Fruit fly (Drosophila melanogaster) whole organism, embryonic: ENCODE data around the gene CG6923.

Experiments used
- ATbp ChIP-seq: fragments of 200-800 bp; sonication (Bioruptor generic); optimal IDR thresholded peaks from 2 replicates; lab custom pipeline; 2017; ENCODE audit warnings: missing biosample characterization, mild to moderate bottlenecking, missing genetic modification characterization, missing genetic modification reagents
- Adf1 ChIP-seq: fragments of 200-800 bp; sonication (Bioruptor generic); IDR thresholded peaks from 2 replicates; pipeline ENCODE4 v1.3.6; 2022; ENCODE audit warnings: missing biosample characterization, missing genetic modification characterization
- Bdp1 ChIP-seq: fragments of 200-800 bp; sonication (Bioruptor generic); optimal IDR thresholded peaks from 3 replicates; lab custom pipeline; 2016; ENCODE audit warnings: missing biosample characterization, missing genetic modification characterization
- Bgb ChIP-seq: fragments of 200-800 bp; sonication (Bioruptor generic); IDR thresholded peaks from 2 replicates; pipeline ENCODE4 v1.3.6; 2022; ENCODE audit warnings: missing biosample characterization, missing genetic modification characterization; ENCODE audit not compliant: partially characterized antibody
- CG11093 ChIP-seq: fragments of 200-800 bp; sonication (Bioruptor generic); IDR thresholded peaks from 3 replicates; pipeline ENCODE4 v1.3.6; 2022; ENCODE audit warnings: missing biosample characterization, missing genetic modification characterization
- CG12155 ChIP-seq: fragments of 200-800 bp; sonication (Bioruptor generic); optimal IDR thresholded peaks from 3 replicates; lab custom pipeline; 2016; ENCODE audit warnings: missing biosample characterization, missing genetic modification characterization
- CG12659 ChIP-seq: fragments of 200-800 bp; sonication (Bioruptor generic); optimal IDR thresholded peaks from 3 replicates; lab custom pipeline; 2017; ENCODE audit warnings: mild to moderate bottlenecking, missing biosample characterization, missing genetic modification reagents, missing genetic modification characterization
- CG15073 ChIP-seq: fragments of 200-800 bp; sonication (Bioruptor generic); optimal IDR thresholded peaks from 2 replicates; lab custom pipeline; 2016; ENCODE audit warnings: missing biosample characterization, missing genetic modification characterization
- CG16779 ChIP-seq: fragments of 200-800 bp; sonication (Bioruptor generic); IDR thresholded peaks from 2 replicates; pipeline ENCODE4 v1.3.6; 2022; ENCODE audit warnings: missing biosample characterization, missing genetic modification characterization
- CG1792 ChIP-seq: fragments of 200-800 bp; sonication (Bioruptor generic); optimal IDR thresholded peaks from 2 replicates; lab custom pipeline; 2016; ENCODE audit warnings: missing biosample characterization, missing genetic modification characterization
- CG3281 ChIP-seq: fragments of 200-800 bp; sonication (Bioruptor generic); optimal IDR thresholded peaks from 3 replicates; lab custom pipeline; 2017; ENCODE audit warnings: missing biosample characterization, mild to moderate bottlenecking, missing genetic modification characterization
- CG3838 ChIP-seq: fragments of 200-800 bp; sonication (Bioruptor generic); optimal IDR thresholded peaks from 3 replicates; lab custom pipeline; 2016; ENCODE audit warnings: missing biosample characterization, missing genetic modification characterization
- CG43689 ChIP-seq: fragments of 200-800 bp; sonication (Bioruptor generic); IDR thresholded peaks from 2 replicates; pipeline ENCODE4 v1.3.6; 2022; ENCODE audit warnings: missing biosample characterization, missing genetic modification characterization
- CG6175 ChIP-seq: fragments of 200-800 bp; sonication (Bioruptor generic); IDR thresholded peaks from 3 replicates; pipeline ENCODE4 v1.3.6; 2022; ENCODE audit warnings: missing biosample characterization, missing genetic modification characterization
- CG6254 ChIP-seq: fragments of 200-800 bp; sonication (Bioruptor generic); optimal IDR thresholded peaks from 3 replicates; lab custom pipeline; 2017; ENCODE audit warnings: mild to moderate bottlenecking, missing biosample characterization, missing genetic modification reagents, missing genetic modification characterization
- CG7357 ChIP-seq: fragments of 200-800 bp; sonication (Bioruptor generic); IDR thresholded peaks from 3 replicates; pipeline ENCODE4 v1.3.6; 2022; ENCODE audit warnings: missing biosample characterization, missing genetic modification characterization
- CG7556 ChIP-seq: fragments of 200-800 bp; sonication (Bioruptor generic); optimal IDR thresholded peaks from 2 replicates; lab custom pipeline; 2017; ENCODE audit warnings: missing biosample characterization, mild to moderate bottlenecking, missing genetic modification characterization
- CG7963 ChIP-seq: fragments of 200-800 bp; sonication (Bioruptor generic); IDR thresholded peaks from 3 replicates; pipeline ENCODE4 v1.3.6; 2022; ENCODE audit warnings: missing biosample characterization, missing genetic modification characterization; ENCODE audit not compliant: partially characterized antibody
- CG9437 ChIP-seq: fragments of 200-800 bp; sonication (Bioruptor generic); optimal IDR thresholded peaks from 2 replicates; lab custom pipeline; 2018; ENCODE audit warnings: missing biosample characterization, mild to moderate bottlenecking, missing genetic modification characterization
- CG9727 ChIP-seq: fragments of 200-800 bp; sonication (Bioruptor generic); optimal IDR thresholded peaks from 3 replicates; lab custom pipeline; 2017; ENCODE audit warnings: missing biosample characterization, mild to moderate bottlenecking, missing genetic modification characterization
- CG9932 ChIP-seq: fragments of 200-800 bp; sonication (Bioruptor generic); IDR thresholded peaks from 2 replicates; pipeline ENCODE4 v1.3.6; 2022; ENCODE audit warnings: missing biosample characterization, missing genetic modification characterization
- Dip2 ChIP-seq: fragments of 200-800 bp; sonication (Bioruptor generic); IDR thresholded peaks from 2 replicates; pipeline ENCODE4 v1.3.6; 2022; ENCODE audit warnings: missing biosample characterization, missing genetic modification characterization
- Eip74EF ChIP-seq, 2 experiments: fragments of 200-800 bp in 1 of 2; fragments of >200 bp in 1 of 2; sonication (Bioruptor generic) in 1 of 2; optimal IDR thresholded peaks; 2 replicates each; lab custom pipeline; 2017 to 2019; ENCODE audit warnings: missing biosample characterization in 2 of 2, missing genetic modification characterization in 2 of 2, mild to moderate bottlenecking in 1 of 2, moderate library complexity in 1 of 2
- GATAe ChIP-seq: fragments of 200-800 bp; sonication (Bioruptor generic); conservative IDR thresholded peaks from 2 replicates; pipeline ENCODE4 v1.3.6; 2022; ENCODE audit warnings: missing biosample characterization, missing genetic modification characterization
- HHEX ChIP-seq: fragments of 200-800 bp; sonication (Bioruptor generic); optimal IDR thresholded peaks from 3 replicates; lab custom pipeline; 2017; ENCODE audit warnings: missing biosample characterization, mild to moderate bottlenecking, missing genetic modification characterization, missing genetic modification reagents
- HmgD ChIP-seq: fragments of 200-800 bp; sonication (Bioruptor generic); optimal IDR thresholded peaks from 3 replicates; lab custom pipeline; 2016; ENCODE audit warnings: missing biosample characterization, missing genetic modification characterization
- Kr ChIP-seq: fragments of 200-800 bp; sonication (Bioruptor generic); optimal IDR thresholded peaks from 2 replicates; lab custom pipeline; 2017; ENCODE audit warnings: missing biosample characterization, mild to moderate bottlenecking, missing genetic modification characterization
- Lhr ChIP-seq: fragments of 200-800 bp; sonication (Bioruptor generic); optimal IDR thresholded peaks from 3 replicates; lab custom pipeline; 2017; ENCODE audit warnings: mild to moderate bottlenecking, missing biosample characterization, missing genetic modification reagents, missing genetic modification characterization
- Lpt ChIP-seq: fragments of >200 bp; optimal IDR thresholded peaks from 2 replicates; lab custom pipeline; 2018; ENCODE audit warnings: missing biosample characterization, missing genetic modification characterization
- MTF-1 ChIP-seq: fragments of 200-800 bp; sonication (Bioruptor generic); optimal IDR thresholded peaks from 2 replicates; lab custom pipeline; 2018; ENCODE audit warnings: missing biosample characterization, mild to moderate bottlenecking, missing genetic modification characterization, borderline replicate concordance
- Pdp1 ChIP-seq, 2 experiments: fragments of 200-800 bp; sonication (Bioruptor generic); optimal IDR thresholded peaks; 3 replicates each; lab custom pipeline; 2016; ENCODE audit warnings: missing biosample characterization in 2 of 2, missing genetic modification characterization in 2 of 2, mild to moderate bottlenecking in 1 of 2, moderate library complexity in 1 of 2
- Rx ChIP-seq: fragments of 200-800 bp; sonication (Bioruptor generic); IDR thresholded peaks from 2 replicates; pipeline ENCODE4 v1.3.6; 2022; ENCODE audit warnings: missing biosample characterization, missing genetic modification characterization
- Side ChIP-seq: fragments of 200-800 bp; sonication (Bioruptor generic); optimal IDR thresholded peaks from 2 replicates; lab custom pipeline; 2016; ENCODE audit warnings: missing biosample characterization, missing genetic modification characterization
- Trl ChIP-seq, 3 experiments: fragments of >200 bp in 2 of 3; fragments of 200-800 bp in 1 of 3; sonication (Bioruptor generic) in 1 of 3; optimal IDR thresholded peaks; 2 replicates in 1 of 3; 3 replicates in 2 of 3; lab custom pipeline; 2016 to 2017; ENCODE audit warnings: missing biosample characterization in 1 of 3, missing genetic modification characterization in 1 of 3
- ash1 ChIP-seq: fragments of 200-800 bp; sonication (Bioruptor generic); optimal IDR thresholded peaks from 2 replicates; lab custom pipeline; 2018; ENCODE audit warnings: missing biosample characterization, mild to moderate bottlenecking, missing genetic modification characterization
- az2 ChIP-seq: fragments of 200-800 bp; sonication (Bioruptor generic); optimal IDR thresholded peaks from 3 replicates; lab custom pipeline; 2016; ENCODE audit warnings: missing biosample characterization, missing genetic modification characterization
- crp ChIP-seq, 2 experiments: fragments of 200-800 bp; sonication (Bioruptor generic); optimal IDR thresholded peaks; 2 replicates in 1 of 2; 3 replicates in 1 of 2; lab custom pipeline; 2017; ENCODE audit warnings: missing biosample characterization in 2 of 2, missing genetic modification characterization in 2 of 2, mild to moderate bottlenecking in 1 of 2, moderate library complexity in 1 of 2
- fd102C ChIP-seq: fragments of 200-800 bp; sonication (Bioruptor generic); optimal IDR thresholded peaks from 2 replicates; lab custom pipeline; 2018; ENCODE audit warnings: missing biosample characterization, mild to moderate bottlenecking, missing genetic modification characterization, moderate library complexity
- h ChIP-seq: fragments of >200 bp; optimal IDR thresholded peaks from 2 replicates; lab custom pipeline; 2017
- kni ChIP-seq: fragments of 200-800 bp; sonication (Bioruptor generic); optimal IDR thresholded peaks from 3 replicates; lab custom pipeline; 2017; ENCODE audit warnings: mild to moderate bottlenecking, missing biosample characterization, missing genetic modification reagents, missing genetic modification characterization
- lilli ChIP-seq: fragments of 200-800 bp; sonication (Bioruptor generic); optimal IDR thresholded peaks from 3 replicates; lab custom pipeline; 2016; ENCODE audit warnings: missing biosample characterization, missing genetic modification characterization
- maf-S ChIP-seq: fragments of 200-800 bp; sonication (Bioruptor generic); optimal IDR thresholded peaks from 2 replicates; lab custom pipeline; 2016; ENCODE audit warnings: missing biosample characterization, missing genetic modification characterization
- mirr ChIP-seq: fragments of 200-800 bp; sonication (Bioruptor generic); optimal IDR thresholded peaks from 3 replicates; lab custom pipeline; 2018; ENCODE audit warnings: missing biosample characterization, mild to moderate bottlenecking, missing genetic modification characterization
- peb ChIP-seq: fragments of 200-800 bp; sonication (Bioruptor generic); IDR thresholded peaks from 2 replicates; pipeline ENCODE4 v1.3.6; 2022; ENCODE audit warnings: missing biosample characterization, missing genetic modification characterization
- pita ChIP-seq: fragments of 200-800 bp; sonication (Bioruptor generic); optimal IDR thresholded peaks from 2 replicates; lab custom pipeline; 2017; ENCODE audit warnings: missing biosample characterization, mild to moderate bottlenecking, missing genetic modification characterization
- tna ChIP-seq: fragments of 200-800 bp; sonication (Bioruptor generic); IDR thresholded peaks from 2 replicates; pipeline ENCODE4 v1.3.6; 2022; ENCODE audit warnings: missing biosample characterization, missing genetic modification characterization; ENCODE audit not compliant: partially characterized antibody
- vfl ChIP-seq: fragments of 200-800 bp; sonication (Bioruptor generic); optimal IDR thresholded peaks from 2 replicates; lab custom pipeline; 2016; ENCODE audit warnings: missing biosample characterization, missing genetic modification characterization

The CG6923 gene

dm6 chr3R:11711376-11711775, 38.5 kb downstream of the CG6923 start, which contains the start of gene CG14720:
TSS of gene CG14720 (plus strand) at chr3R:11711676.
- TF ChIP-seq GATAe (no peak), Bdp1 (no peak), vfl (GFP tag; lab: Kevin White, UChicago) (no peak), ash1 (no peak), maf-S (no peak), HmgD (GFP tag; lab: Kevin White, UChicago) (no peak)

dm6 chr3R:11703730-11704129, 46.1 kb downstream of the CG6923 start, which contains the start of gene I-t:
TSS of gene I-t (plus strand) at chr3R:11704030.
- TF ChIP-seq CG6175 (GFP tag; lab: Robert Waterston, UW) (no peak), CG11093 (GFP tag; lab: Robert Waterston, UW) (no peak), CG16779 (no peak), HHEX (GFP tag; lab: Kevin White, UChicago) (no peak), CG6254 (GFP tag; lab: Kevin White, UChicago) (no peak), CG3838 (GFP tag; lab: Kevin White, UChicago) (no peak), CG7357 (GFP tag; lab: Robert Waterston, UW) (no peak), mirr (GFP tag; lab: Kevin White, UChicago) (no peak), Adf1 (GFP tag; lab: Robert Waterston, UW) (no peak)

- TF ChIP-seq CG12155 (GFP tag; lab: Kevin White, UChicago) (no peak), Kr (GFP tag; lab: Kevin White, UChicago) (no peak), Lpt (GFP tag; lab: Kevin White, UChicago) (no peak), CG43689 (GFP tag; lab: Robert Waterston, UW) (no peak), ATbp (no peak), Trl (optimal IDR thresholded peaks at IDR 0.05; lab: Kevin White, UChicago) (no peak), Trl (GFP tag; optimal IDR thresholded peaks at IDR 0.05; lab: Kevin White, UChicago) (no peak), Lhr (GFP tag; lab: Kevin White, UChicago) (no peak), h (lab: Kevin White, UChicago) (no peak), Side (GFP tag; lab: Kevin White, UChicago) (no peak), pita (GFP tag; lab: Kevin White, UChicago) (no peak), CG1792 (GFP tag; lab: Kevin White, UChicago) (no peak), CG7556 (GFP tag; lab: Kevin White, UChicago) (no peak), Pdp1 (GFP tag; optimal IDR thresholded peaks at IDR 0.05; lab: Kevin White, UChicago) (no peak), az2 (no peak), CG9437 (GFP tag; lab: Kevin White, UChicago) (no peak), lilli (GFP tag; lab: Kevin White, UChicago) (no peak), MTF-1 (no peak), CG3281 (no peak), CG7963 (no peak)
These were observed 49.5 kb downstream of the CG6923 start, which contains the start of gene CG14718 for dm6 chr3R:11700314-11700713. TSS of gene CG14718 (plus strand) at chr3R:11700614.

dm6 chr3R:11696209-11696608, 53.6 kb downstream of the CG6923 start, which contains the start of gene CG14717:
TSS of gene CG14717 (plus strand) at chr3R:11696509.
- TF ChIP-seq Dip2 (GFP tag; lab: Robert Waterston, UW) (no peak), CG6254 (GFP tag; lab: Kevin White, UChicago) (no peak), tna (GFP tag; lab: Robert Waterston, UW) (no peak), Kr (GFP tag; lab: Kevin White, UChicago) (no peak), CG9932 (GFP tag; lab: Robert Waterston, UW) (no peak), Rx (GFP tag; lab: Robert Waterston, UW) (no peak), CG15073 (GFP tag; lab: Kevin White, UChicago) (no peak), Bgb (GFP tag; lab: Robert Waterston, UW) (no peak), Eip74EF (GFP tag; optimal IDR thresholded peaks at IDR 0.05; lab: Kevin White, UChicago) (no peak), CG12659 (GFP tag; lab: Kevin White, UChicago) (no peak), fd102C (no peak), kni (no peak), crp (GFP tag; optimal IDR thresholded peaks at IDR 0.05; lab: Kevin White, UChicago) (no peak), peb (GFP tag; lab: Robert Waterston, UW) (no peak), CG9727 (no peak)
